Fruit fly (Drosophila melanogaster) whole organism, embryonic: ENCODE results near the gene mRpL13.

Source experiments
- CG11093 ChIP-seq: fragments of 200-800 bp; sonication (Bioruptor generic); IDR thresholded peaks from 3 replicates; pipeline ENCODE4 v1.3.6; 2022; ENCODE audit warnings: missing biosample characterization, missing genetic modification characterization
- CG11695 ChIP-seq: fragments of 200-800 bp; sonication (Bioruptor generic); IDR thresholded peaks from 3 replicates; pipeline ENCODE4 v1.3.6; 2022; ENCODE audit warnings: missing biosample characterization, missing genetic modification characterization
- CG13775 ChIP-seq: fragments of 200-800 bp; sonication (Bioruptor generic); optimal IDR thresholded peaks from 3 replicates; lab custom pipeline; 2017; ENCODE audit warnings: missing biosample characterization, mild to moderate bottlenecking, missing genetic modification characterization
- CG13894 ChIP-seq: fragments of 200-800 bp; sonication (Bioruptor generic); optimal IDR thresholded peaks from 3 replicates; lab custom pipeline; 2018; ENCODE audit warnings: missing biosample characterization, mild to moderate bottlenecking, missing genetic modification characterization, moderate library complexity
- CG17612 ChIP-seq: fragments of 200-800 bp; sonication (Bioruptor generic); IDR thresholded peaks from 2 replicates; pipeline ENCODE4 v1.3.6; 2022; ENCODE audit warnings: missing biosample characterization, missing genetic modification characterization
- CG34376 ChIP-seq: fragments of 200-800 bp; sonication (Bioruptor generic); optimal IDR thresholded peaks from 2 replicates; lab custom pipeline; 2018; ENCODE audit warnings: missing biosample characterization, mild to moderate bottlenecking, missing genetic modification characterization
- CG7357 ChIP-seq: fragments of 200-800 bp; sonication (Bioruptor generic); IDR thresholded peaks from 3 replicates; pipeline ENCODE4 v1.3.6; 2022; ENCODE audit warnings: missing biosample characterization, missing genetic modification characterization
- CG8388 ChIP-seq: fragments of 200-800 bp; sonication (Bioruptor generic); optimal IDR thresholded peaks from 2 replicates; lab custom pipeline; 2019; ENCODE audit warnings: missing biosample characterization, mild to moderate bottlenecking, missing genetic modification characterization, moderate library complexity
- CG9727 ChIP-seq: fragments of 200-800 bp; sonication (Bioruptor generic); optimal IDR thresholded peaks from 3 replicates; lab custom pipeline; 2017; ENCODE audit warnings: missing biosample characterization, mild to moderate bottlenecking, missing genetic modification characterization
- CkIIα-i1 ChIP-seq: fragments of 200-800 bp; sonication (Bioruptor generic); IDR thresholded peaks from 2 replicates; pipeline ENCODE4 v1.3.6; 2022; ENCODE audit warnings: missing biosample characterization, missing genetic modification characterization
- D19B ChIP-seq: fragments of 200-800 bp; sonication (Bioruptor generic); optimal IDR thresholded peaks from 2 replicates; lab custom pipeline; 2017; ENCODE audit warnings: missing biosample characterization, mild to moderate bottlenecking, missing genetic modification characterization
- E2f2 ChIP-seq: fragments of 200-800 bp; sonication (Bioruptor generic); IDR thresholded peaks from 2 replicates; pipeline ENCODE4 v1.3.6; 2022; ENCODE audit warnings: missing biosample characterization, missing genetic modification characterization
- HHEX ChIP-seq: fragments of 200-800 bp; sonication (Bioruptor generic); optimal IDR thresholded peaks from 3 replicates; lab custom pipeline; 2017; ENCODE audit warnings: missing biosample characterization, mild to moderate bottlenecking, missing genetic modification characterization, missing genetic modification reagents
- HmgZ ChIP-seq: fragments of 200-800 bp; sonication (Bioruptor generic); optimal IDR thresholded peaks from 2 replicates; lab custom pipeline; 2018; ENCODE audit warnings: missing biosample characterization, mild to moderate bottlenecking, missing genetic modification characterization
- Hr3 ChIP-seq: fragments of 200-800 bp; sonication (Bioruptor generic); optimal IDR thresholded peaks from 3 replicates; lab custom pipeline; 2016; ENCODE audit warnings: missing biosample characterization, missing genetic modification characterization
- Kr ChIP-seq: fragments of 200-800 bp; sonication (Bioruptor generic); optimal IDR thresholded peaks from 2 replicates; lab custom pipeline; 2017; ENCODE audit warnings: missing biosample characterization, mild to moderate bottlenecking, missing genetic modification characterization
- Meics ChIP-seq: fragments of 200-800 bp; sonication (Bioruptor generic); optimal IDR thresholded peaks from 2 replicates; lab custom pipeline; 2017; ENCODE audit warnings: missing biosample characterization, mild to moderate bottlenecking, missing genetic modification characterization
- NfI ChIP-seq: fragments of 200-800 bp; sonication (Bioruptor generic); optimal IDR thresholded peaks from 3 replicates; lab custom pipeline; 2018; ENCODE audit warnings: missing biosample characterization, mild to moderate bottlenecking, missing genetic modification characterization, moderate library complexity
- Oli ChIP-seq: fragments of 200-800 bp; sonication (Bioruptor generic); optimal IDR thresholded peaks from 2 replicates; lab custom pipeline; 2018; ENCODE audit warnings: missing biosample characterization, mild to moderate bottlenecking, missing genetic modification characterization, moderate library complexity
- PHDP ChIP-seq: fragments of 200-800 bp; sonication (Bioruptor generic); optimal IDR thresholded peaks from 3 replicates; lab custom pipeline; 2018; ENCODE audit warnings: missing biosample characterization, mild to moderate bottlenecking, missing genetic modification characterization, moderate library complexity
- Ptx1 ChIP-seq: fragments of 200-800 bp; sonication (Bioruptor generic); IDR thresholded peaks from 2 replicates; pipeline ENCODE4 v1.3.6; 2022; ENCODE audit warnings: missing biosample characterization, missing genetic modification characterization
- TFAM ChIP-seq: fragments of 200-800 bp; sonication (Bioruptor generic); optimal IDR thresholded peaks from 2 replicates; lab custom pipeline; 2017; ENCODE audit warnings: missing biosample characterization, missing genetic modification characterization, inconsistent platforms
- Trl ChIP-seq, 3 experiments: fragments of >200 bp in 2 of 3; fragments of 200-800 bp in 1 of 3; sonication (Bioruptor generic) in 1 of 3; optimal IDR thresholded peaks; 2 replicates in 1 of 3; 3 replicates in 2 of 3; lab custom pipeline; 2016 to 2017; ENCODE audit warnings: missing biosample characterization in 1 of 3, missing genetic modification characterization in 1 of 3
- amos ChIP-seq: fragments of 200-800 bp; sonication (Bioruptor generic); IDR thresholded peaks from 2 replicates; pipeline ENCODE4 v1.3.6; 2022; ENCODE audit warnings: missing biosample characterization, missing genetic modification characterization; ENCODE audit not compliant: partially characterized antibody
- btn ChIP-seq: fragments of 200-800 bp; sonication (Bioruptor generic); optimal IDR thresholded peaks from 2 replicates; lab custom pipeline; 2016; ENCODE audit warnings: missing biosample characterization, missing genetic modification characterization
- chn ChIP-seq: fragments of 200-800 bp; sonication (Bioruptor generic); optimal IDR thresholded peaks from 2 replicates; lab custom pipeline; 2016; ENCODE audit warnings: missing biosample characterization, missing genetic modification characterization
- ci ChIP-seq: fragments of 200-800 bp; sonication (Bioruptor generic); IDR thresholded peaks from 3 replicates; pipeline ENCODE4 v1.3.6; 2022; ENCODE audit warnings: missing biosample characterization, missing genetic modification characterization
- corto ChIP-seq: fragments of 200-800 bp; sonication (Bioruptor generic); optimal IDR thresholded peaks from 2 replicates; lab custom pipeline; 2016; ENCODE audit warnings: missing biosample characterization, mild to moderate bottlenecking, missing genetic modification characterization, moderate library complexity
- croc ChIP-seq: fragments of 200-800 bp; sonication (Bioruptor generic); conservative IDR thresholded peaks from 3 replicates; pipeline ENCODE4 v1.3.6; 2022; ENCODE audit warnings: missing biosample characterization, missing genetic modification characterization
- emc ChIP-seq: fragments of 200-800 bp; sonication (Bioruptor generic); optimal IDR thresholded peaks from 2 replicates; lab custom pipeline; 2016; ENCODE audit warnings: missing biosample characterization, missing genetic modification characterization
- exex ChIP-seq: fragments of 200-800 bp; sonication (Bioruptor generic); optimal IDR thresholded peaks from 4 replicates; lab custom pipeline; 2018; ENCODE audit warnings: missing biosample characterization, mild to moderate bottlenecking, missing genetic modification characterization, moderate library complexity
- jumu ChIP-seq: fragments of 200-800 bp; sonication (Bioruptor generic); optimal IDR thresholded peaks from 3 replicates; lab custom pipeline; 2016; ENCODE audit warnings: missing biosample characterization, missing genetic modification characterization
- lab ChIP-seq: fragments of 200-800 bp; sonication (Bioruptor generic); optimal IDR thresholded peaks from 3 replicates; lab custom pipeline; 2017; ENCODE audit warnings: missing biosample characterization, missing genetic modification characterization, mild to moderate bottlenecking, moderate library complexity, missing genetic modification reagents
- lbe ChIP-seq: fragments of 200-800 bp; sonication (Bioruptor generic); optimal IDR thresholded peaks from 2 replicates; lab custom pipeline; 2016; ENCODE audit warnings: missing biosample characterization, mild to moderate bottlenecking, missing genetic modification characterization
- mam ChIP-seq: fragments of 200-800 bp; sonication (Bioruptor generic); optimal IDR thresholded peaks from 3 replicates; lab custom pipeline; 2016; ENCODE audit warnings: missing biosample characterization, missing genetic modification characterization
- pb ChIP-seq: fragments of 200-800 bp; sonication (Bioruptor generic); optimal IDR thresholded peaks from 3 replicates; lab custom pipeline; 2016; ENCODE audit warnings: missing biosample characterization, missing genetic modification characterization
- repo ChIP-seq: fragments of 200-800 bp; sonication (Bioruptor generic); optimal IDR thresholded peaks from 2 replicates; lab custom pipeline; 2016; ENCODE audit warnings: missing biosample characterization, missing genetic modification characterization
- ro ChIP-seq: fragments of 200-800 bp; sonication (Bioruptor generic); IDR thresholded peaks from 2 replicates; pipeline ENCODE4 v1.3.6; 2022; ENCODE audit warnings: missing biosample characterization, missing genetic modification characterization
- row ChIP-seq: fragments of 200-800 bp; sonication (Bioruptor generic); IDR thresholded peaks from 3 replicates; pipeline ENCODE4 v1.3.6; 2022; ENCODE audit warnings: missing biosample characterization, missing genetic modification characterization
- sens ChIP-seq: fragments of 200-800 bp; sonication (Bioruptor generic); peaks from one replicate; lab custom pipeline; 2016; ENCODE audit warnings: missing biosample characterization, missing genetic modification characterization
- tio ChIP-seq: fragments of 200-800 bp; sonication (Bioruptor generic); optimal IDR thresholded peaks from 2 replicates; lab custom pipeline; 2017; ENCODE audit warnings: missing biosample characterization, missing genetic modification characterization, inconsistent platforms
- tna ChIP-seq: fragments of 200-800 bp; sonication (Bioruptor generic); IDR thresholded peaks from 2 replicates; pipeline ENCODE4 v1.3.6; 2022; ENCODE audit warnings: missing biosample characterization, missing genetic modification characterization; ENCODE audit not compliant: partially characterized antibody
- toy ChIP-seq: fragments of 200-800 bp; sonication (Bioruptor generic); IDR thresholded peaks from 2 replicates; pipeline ENCODE4 v1.3.6; 2022; ENCODE audit warnings: missing biosample characterization, missing genetic modification characterization
- trh ChIP-seq: fragments of 200-800 bp; sonication (Bioruptor generic); optimal IDR thresholded peaks from 2 replicates; lab custom pipeline; 2016; ENCODE audit warnings: missing biosample characterization, missing genetic modification characterization

Gene mRpL13

dm6 chr2L:18844479-18844878 lies 14.6 kb downstream of the mRpL13 start, which contains the start of gene CG33120:
CG33120 (minus strand) TSS chr2L:18844579.
- TF ChIP-seq CG13894 (tag; lab: Kevin White, UChicago) (no peak), HmgZ (tag; lab: Kevin White, UChicago) (no peak), sens (peak; percentile 37), CG13775 (no peak)
- TF ChIP-seq, all 482 proteins: peak for 1

dm6 chr2L:18843560-18843959 lies 15.5 kb downstream of the mRpL13 start:
- TF ChIP-seq row (peak; percentile 11; the same call in 1 of the 3 replicates), toy (no peak), CkIIα-i1 (GFP tag; lab: Robert Waterston, UW) (no peak), HHEX (GFP tag; lab: Kevin White, UChicago) (no peak), Meics (no peak), Hr3 (GFP tag; lab: Kevin White, UChicago) (no peak), CG7357 (GFP tag; lab: Robert Waterston, UW) (no peak), sens (peak; percentile 74), D19B (GFP tag; lab: Kevin White, UChicago) (peak; percentile 45), TFAM (GFP tag; lab: Kevin White, UChicago) (no peak), lbe (GFP tag; lab: Kevin White, UChicago) (peak; percentile 36), amos (GFP tag; lab: Robert Waterston, UW) (no peak), HmgZ (tag; lab: Kevin White, UChicago) (no peak)

- TF ChIP-seq Trl (optimal IDR thresholded peaks at IDR 0.05; lab: Kevin White, UChicago) = no peak
- no peak for TF ChIP-seq Trl (GFP tag; optimal IDR thresholded peaks at IDR 0.05; lab: Kevin White, UChicago)
- no peak for TF ChIP-seq chn
- TF ChIP-seq ro (GFP tag; lab: Robert Waterston, UW) = no peak
- TF ChIP-seq repo (GFP tag; lab: Kevin White, UChicago) = no peak
- no peak for TF ChIP-seq emc
- no peak for TF ChIP-seq trh (GFP tag; lab: Kevin White, UChicago)
Measured at dm6 chr2L:18841210-18841609, 17.8 kb downstream of the mRpL13 start, which contains the start of gene CG31752. CG31752 (minus strand) TSS chr2L:18841310.

dm6 chr2L:18839143-18839872 lies 19.7 kb downstream of the mRpL13 start, which contains the start of gene CG10600:
CG10600 (minus strand) TSS chr2L:18839679.
- TF ChIP-seq mam (peak; percentile 92), lab (peak; percentile 89), E2f2 (GFP tag; lab: Robert Waterston, UW) (peak; percentile 100), CG8388 (no peak), tio (GFP tag; lab: Kevin White, UChicago) (no peak), CG11695 (GFP tag; lab: Robert Waterston, UW) (0 out of 3 replicates have a peak, but pooled peaks have one; percentile 11), CG34376 (GFP tag; lab: Kevin White, UChicago) (peak; percentile 81), btn (GFP tag; lab: Kevin White, UChicago) (peak; percentile 78), croc (GFP tag; lab: Robert Waterston, UW) (no peak), emc (peak; percentile 76), ci (GFP tag; lab: Robert Waterston, UW) (peak; percentile 90), Ptx1 (GFP tag; lab: Robert Waterston, UW) (peak; percentile 69), CG11093 (GFP tag; lab: Robert Waterston, UW) (no peak), CG17612 (GFP tag; lab: Robert Waterston, UW) (peak; percentile 43; the same call in 1 of the 2 replicates), pb (GFP tag; lab: Kevin White, UChicago) (peak; percentile 86), tna (GFP tag; lab: Robert Waterston, UW) (peak; percentile 75), chn (peak; percentile 88), corto (GFP tag; lab: Kevin White, UChicago) (no peak), CG9727 (GFP tag; lab: Kevin White, UChicago) (peak; percentile 48), Kr (no peak), NfI (GFP tag; lab: Kevin White, UChicago) (peak; percentile 86), exex (tag; lab: Kevin White, UChicago) (no peak), PHDP (tag; lab: Kevin White, UChicago) (peak; percentile 63), Oli (peak; percentile 42), jumu (peak; percentile 92)
